Worm (Caenorhabditis elegans) whole organism, L1 larva: ENCODE results near the gene dlc-2.
A peak's percentile ranks its signal among the peaks of the same experiment; 100 is the strongest.

Experiments used
- C16A3.4 ChIP-seq: fragments of 150-350 bp; optimal IDR thresholded peaks from 2 replicates; lab custom pipeline; 2014; ENCODE audit warnings: missing biosample characterization, missing genetic modification characterization
- C34B4.2 ChIP-seq: sonication (generic microtip); optimal IDR thresholded peaks from 2 replicates; lab custom pipeline; 2017; ENCODE audit warnings: mild to moderate bottlenecking, missing genetic modification characterization, missing compliant biosample characterization
- F16B12.6 ChIP-seq: fragments of 150-350 bp; optimal IDR thresholded peaks from 2 replicates; lab custom pipeline; 2014; ENCODE audit warnings: missing biosample characterization, missing genetic modification characterization
- alr-1 ChIP-seq: fragments of 200-800 bp; sonication (Bioruptor generic); optimal IDR thresholded peaks from 2 replicates; lab custom pipeline; 2018; ENCODE audit warnings: borderline replicate concordance, mild to moderate bottlenecking, missing genetic modification characterization, missing compliant biosample characterization
- ceh-8 ChIP-seq: fragments of 200-800 bp; sonication (Bioruptor generic); optimal IDR thresholded peaks from 2 replicates; lab custom pipeline; 2018; ENCODE audit warnings: mild to moderate bottlenecking, missing genetic modification characterization, moderate library complexity, missing compliant biosample characterization
- ceh-82 ChIP-seq, 3 experiments: fragments of 150-350 bp in 1 of 3; sonication (generic microtip) in 2 of 3; optimal IDR thresholded peaks; 2 replicates each; lab custom pipeline; 2014 to 2017; ENCODE audit warnings: missing biosample characterization in 3 of 3, missing genetic modification characterization in 3 of 3
- ceh-90 ChIP-seq: sonication (generic microtip); optimal IDR thresholded peaks from 2 replicates; lab custom pipeline; 2016; ENCODE audit warnings: missing genetic modification characterization, missing compliant biosample characterization
- ces-1 ChIP-seq: fragments of 150-350 bp; optimal IDR thresholded peaks from 2 replicates; lab custom pipeline; 2014; ENCODE audit warnings: missing biosample characterization, missing genetic modification reagents, missing genetic modification characterization
- efl-1 ChIP-seq, 4 experiments: fragments of 150-350 bp; optimal IDR thresholded peaks in 3 of 4; peaks in 1 of 4; 1 replicate in 1 of 4; 2 replicates in 3 of 4; lab custom pipeline; 2014; ENCODE audit warnings: missing biosample characterization in 2 of 4, missing genetic modification characterization in 2 of 4, missing genetic modification reagents in 2 of 4
- egl-13 ChIP-seq: sonication (generic microtip); optimal IDR thresholded peaks from 2 replicates; lab custom pipeline; 2016; ENCODE audit warnings: missing genotype, missing genetic modification reagents, missing genetic modification characterization, missing compliant biosample characterization
- egl-27 ChIP-seq, 2 experiments: fragments of 150-350 bp in 1 of 2; sonication (generic microtip); optimal IDR thresholded peaks; 3 replicates each; lab custom pipeline; 2017 to 2018; ENCODE audit warnings: missing biosample characterization in 2 of 2, missing genetic modification characterization in 2 of 2, missing genetic modification reagents in 2 of 2
- elt-2 ChIP-seq: sonication (generic microtip); optimal IDR thresholded peaks from 2 replicates; lab custom pipeline; 2016; ENCODE audit warnings: missing genetic modification characterization, mild to moderate bottlenecking, inconsistent platforms, missing compliant biosample characterization, missing genetic modification reagents
- elt-3 ChIP-seq, 6 experiments: fragments of 150-350 bp in 1 of 6; sonication (generic microtip); optimal IDR thresholded peaks; 2 replicates each; lab custom pipeline; 2017 to 2018; ENCODE audit warnings: missing biosample characterization in 6 of 6, missing genetic modification characterization in 6 of 6, inconsistent platforms in 1 of 6
- fkh-10 ChIP-seq: sonication (generic microtip); optimal IDR thresholded peaks from 2 replicates; lab custom pipeline; 2017; ENCODE audit warnings: missing biosample characterization, missing genetic modification reagents, missing genetic modification characterization
- fkh-8 ChIP-seq: sonication (generic microtip); optimal IDR thresholded peaks from 2 replicates; lab custom pipeline; 2016; ENCODE audit warnings: mild to moderate bottlenecking, missing genetic modification characterization, missing compliant biosample characterization
- hlh-17 ChIP-seq: fragments of 200-800 bp; sonication (Bioruptor generic); optimal IDR thresholded peaks from 2 replicates; lab custom pipeline; 2018; ENCODE audit warnings: missing genetic modification characterization, mild to moderate bottlenecking, missing compliant biosample characterization, moderate library complexity, borderline replicate concordance
- hlh-4 ChIP-seq: sonication (generic microtip); optimal IDR thresholded peaks from 2 replicates; lab custom pipeline; 2016; ENCODE audit warnings: mild to moderate bottlenecking, missing genetic modification characterization, missing compliant biosample characterization
- irx-1 ChIP-seq: sonication (generic microtip); optimal IDR thresholded peaks from 2 replicates; lab custom pipeline; 2016; ENCODE audit warnings: missing genetic modification characterization, missing compliant biosample characterization
- isw-1 ChIP-seq: fragments of 200-800 bp; sonication (Bioruptor generic); IDR thresholded peaks from 2 replicates; pipeline ENCODE4 v1.3.6; 2022; ENCODE audit warnings: missing genetic modification characterization, missing compliant biosample characterization
- lin-13 ChIP-seq: fragments of 150-350 bp; optimal IDR thresholded peaks from 2 replicates; lab custom pipeline; 2014; ENCODE audit warnings: missing biosample characterization, missing genetic modification reagents, missing genetic modification characterization
- lin-14 ChIP-seq: fragments of 200-800 bp; sonication (Bioruptor generic); optimal IDR thresholded peaks from 2 replicates; lab custom pipeline; 2018; ENCODE audit warnings: mild to moderate bottlenecking, missing genetic modification characterization, moderate library complexity, missing compliant biosample characterization
- lin-35 ChIP-seq, 2 experiments: fragments of 150-350 bp; optimal IDR thresholded peaks; 2 replicates each; lab custom pipeline; 2014; ENCODE audit warnings: missing biosample characterization in 2 of 2, missing genetic modification characterization in 2 of 2, missing genetic modification reagents in 2 of 2
- lin-39 ChIP-seq: fragments of 150-350 bp; optimal IDR thresholded peaks from 2 replicates; lab custom pipeline; 2014; ENCODE audit warnings: missing biosample characterization, missing genetic modification reagents, missing genetic modification characterization
- lsy-2 ChIP-seq, 2 experiments: fragments of 150-350 bp; optimal IDR thresholded peaks; 2 replicates each; lab custom pipeline; 2014; ENCODE audit warnings: missing biosample characterization in 2 of 2, missing genetic modification characterization in 2 of 2
- mdl-1 ChIP-seq, 2 experiments: fragments of 150-350 bp; optimal IDR thresholded peaks; 2 replicates each; lab custom pipeline; 2014 to 2017; ENCODE audit warnings: missing biosample characterization in 2 of 2, missing genetic modification characterization in 2 of 2, inconsistent platforms in 1 of 2
- mep-1 ChIP-seq: fragments of 150-350 bp; optimal IDR thresholded peaks from 2 replicates; lab custom pipeline; 2014; ENCODE audit warnings: missing biosample characterization, missing genetic modification characterization
- nhr-11 ChIP-seq: fragments of 150-350 bp; optimal IDR thresholded peaks from 2 replicates; lab custom pipeline; 2014; ENCODE audit warnings: missing biosample characterization, missing genetic modification characterization
- nhr-12 ChIP-seq: sonication (generic microtip); optimal IDR thresholded peaks from 2 replicates; lab custom pipeline; 2017; ENCODE audit warnings: missing biosample characterization, missing genetic modification characterization
- nhr-237 ChIP-seq: fragments of 150-350 bp; optimal IDR thresholded peaks from 2 replicates; lab custom pipeline; 2014; ENCODE audit warnings: missing biosample characterization, missing genetic modification characterization
- nhr-28 ChIP-seq: fragments of 150-350 bp; optimal IDR thresholded peaks from 2 replicates; lab custom pipeline; 2014; ENCODE audit warnings: missing biosample characterization, missing genetic modification characterization
- nhr-47 ChIP-seq: sonication (generic microtip); optimal IDR thresholded peaks from 2 replicates; lab custom pipeline; 2016; ENCODE audit warnings: mild to moderate bottlenecking, missing genetic modification characterization, moderate library complexity, missing compliant biosample characterization
- nhr-85 ChIP-seq: sonication (generic microtip); peaks from one replicate; lab custom pipeline; 2016; ENCODE audit warnings: missing genetic modification characterization, inconsistent platforms, missing compliant biosample characterization
- nhr-90 ChIP-seq: sonication (generic microtip); optimal IDR thresholded peaks from 2 replicates; lab custom pipeline; 2016; ENCODE audit warnings: mild to moderate bottlenecking, missing genetic modification characterization, missing compliant biosample characterization; ENCODE audit not compliant: poor library complexity
- pax-3 ChIP-seq: fragments of 200-800 bp; sonication (Bioruptor generic); optimal IDR thresholded peaks from 2 replicates; lab custom pipeline; 2018; ENCODE audit warnings: mild to moderate bottlenecking, missing genetic modification characterization, moderate library complexity, missing compliant biosample characterization
- pqm-1 ChIP-seq: sonication (generic microtip); optimal IDR thresholded peaks from 3 replicates; lab custom pipeline; 2017; ENCODE audit warnings: missing biosample characterization, missing genetic modification characterization
- skn-1 ChIP-seq: fragments of 150-350 bp; optimal IDR thresholded peaks from 2 replicates; lab custom pipeline; 2014; ENCODE audit warnings: missing biosample characterization, missing genetic modification characterization
- snu-23 ChIP-seq: sonication (generic microtip); optimal IDR thresholded peaks from 2 replicates; lab custom pipeline; 2016; ENCODE audit warnings: missing genetic modification characterization, missing compliant biosample characterization
- sptf-1 ChIP-seq: fragments of 150-350 bp; optimal IDR thresholded peaks from 2 replicates; lab custom pipeline; 2014; ENCODE audit warnings: missing biosample characterization, missing genetic modification characterization
- sup-37 ChIP-seq: fragments of 200-800 bp; sonication (Bioruptor generic); optimal IDR thresholded peaks from 2 replicates; lab custom pipeline; 2018; ENCODE audit warnings: mild to moderate bottlenecking, missing genetic modification characterization, missing compliant biosample characterization
- tlp-1 ChIP-seq: fragments of 150-350 bp; optimal IDR thresholded peaks from 2 replicates; lab custom pipeline; 2014; ENCODE audit warnings: missing biosample characterization, missing genetic modification characterization
- unc-130 ChIP-seq: fragments of 150-350 bp; optimal IDR thresholded peaks from 2 replicates; lab custom pipeline; 2017; ENCODE audit warnings: missing biosample characterization, missing genetic modification characterization, inconsistent platforms
- unc-98 ChIP-seq: fragments of 200-800 bp; sonication (Bioruptor generic); IDR thresholded peaks from 2 replicates; pipeline ENCODE4 v1.3.6; 2022; ENCODE audit warnings: missing genetic modification characterization, missing compliant biosample characterization
- zag-1 ChIP-seq: fragments of 150-350 bp; optimal IDR thresholded peaks from 2 replicates; lab custom pipeline; 2014; ENCODE audit warnings: missing biosample characterization, missing genetic modification characterization
- zip-4 ChIP-seq: fragments of 200-800 bp; sonication (Bioruptor generic); optimal IDR thresholded peaks from 2 replicates; lab custom pipeline; 2018; ENCODE audit warnings: mild to moderate bottlenecking, missing genetic modification characterization, moderate library complexity, missing compliant biosample characterization

Gene dlc-2

ce11 chrIV:12131308-12132072 is 20.1 kb upstream of the dlc-2 start (continued):
- TF ChIP-seq nhr-90 (tag; lab: Kevin White, UChicago) (no peak), egl-27 (tag; optimal IDR thresholded peaks at IDR 0.05; lab: Kevin White, UChicago) (no peak), nhr-85 (peak; percentile 9), ceh-82 (tag; optimal IDR thresholded peaks at IDR 0.05; lab: Kevin White, UChicago) (no peak), nhr-237 (tag; lab: Kevin White, UChicago) (no peak)
- TF ChIP-seq, all 84 proteins: peak for 4

DNA sequence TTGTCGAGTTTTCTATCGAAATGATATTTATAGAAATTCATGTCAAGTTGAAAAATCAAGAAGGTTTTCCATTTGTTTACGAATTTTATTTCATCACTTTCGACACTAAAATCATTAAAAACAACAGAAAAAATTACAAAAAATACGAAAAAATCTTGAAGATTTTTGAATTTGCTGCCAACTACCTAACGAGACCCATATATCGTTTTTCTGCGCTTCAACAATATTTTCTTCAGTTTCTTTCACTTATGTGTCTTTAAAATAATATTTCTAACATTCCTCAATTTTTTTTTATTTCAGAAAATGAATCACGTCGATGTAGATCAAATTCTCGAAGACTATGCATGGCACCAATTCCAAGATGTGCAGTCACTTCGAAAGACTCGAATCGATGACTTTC is 17.8 kb upstream of the dlc-2 start, which contains the start of gene lin-24:
Gene lin-24, plus strand, starts transcription at position 301 of the 400 bp plus-strand sequence.
- TF ChIP-seq efl-1 (optimal IDR thresholded peaks at IDR 0.05; lab: Kevin White, UChicago): no peak
- TF ChIP-seq efl-1 (GFP tag; optimal IDR thresholded peaks at IDR 0.05 in 1 of 2; lab: Kevin White, UChicago): peak in 1 of 2 experiments; percentile 11
- TF ChIP-seq ces-1 (GFP tag; lab: Kevin White, UChicago): no peak

ce11 chrIV:12128708-12129107 is 17.3 kb upstream of the dlc-2 start:
- TF ChIP-seq sup-37 (no peak), mep-1 (tag; lab: Kevin White, UChicago) (peak; percentile 23), ceh-82 (tag; optimal IDR thresholded peaks at IDR 0.05; lab: Kevin White, UChicago) (no peak), nhr-47 (peak; percentile 16), skn-1 (no peak), nhr-85 (peak; percentile 14), alr-1 (no peak), lin-14 (GFP tag; lab: Kevin White, UChicago) (peak; percentile 23), zip-4 (GFP tag; lab: Kevin White, UChicago) (no peak), lsy-2 (tag; optimal IDR thresholded peaks at IDR 0.05; lab: Kevin White, UChicago) (peak in 1 of 2 experiments; percentile 9)

ce11 chrIV:12127838-12128237 is 16.5 kb upstream of the dlc-2 start:
- no peak for TF ChIP-seq hlh-4 (tag; lab: Kevin White, UChicago)
- no peak for TF ChIP-seq nhr-237 (tag; lab: Kevin White, UChicago)
- TF ChIP-seq egl-27 (tag; optimal IDR thresholded peaks at IDR 0.05; lab: Kevin White, UChicago): no peak
- no peak for TF ChIP-seq elt-3 (tag; optimal IDR thresholded peaks at IDR 0.05; lab: Kevin White, UChicago)
- TF ChIP-seq nhr-12 (tag; lab: Kevin White, UChicago): no peak
- TF ChIP-seq isw-1: no peak
- no peak for TF ChIP-seq sptf-1 (tag; lab: Kevin White, UChicago)
- no peak for TF ChIP-seq unc-130 (tag; lab: Kevin White, UChicago)
- TF ChIP-seq fkh-8 (tag; lab: Kevin White, UChicago): no peak
- no peak for TF ChIP-seq C16A3.4 (tag; lab: Kevin White, UChicago)
- no peak for TF ChIP-seq hlh-17
- TF ChIP-seq ceh-82 (tag; optimal IDR thresholded peaks at IDR 0.05; lab: Kevin White, UChicago): peak in 1 of 3 experiments; percentile 10
- no peak for TF ChIP-seq lin-35 (GFP tag; optimal IDR thresholded peaks at IDR 0.05; lab: Kevin White, UChicago)
- no peak for TF ChIP-seq snu-23 (GFP tag; lab: Kevin White, UChicago)
- TF ChIP-seq zag-1 (tag; lab: Kevin White, UChicago): no peak
- peak in 1 of 2 experiments; percentile 48 for TF ChIP-seq lsy-2 (tag; optimal IDR thresholded peaks at IDR 0.05; lab: Kevin White, UChicago)
- TF ChIP-seq tlp-1: no peak
- TF ChIP-seq irx-1 (tag; lab: Kevin White, UChicago): no peak
- TF ChIP-seq ceh-90 (tag; lab: Kevin White, UChicago): no peak
- no peak for TF ChIP-seq ceh-8 (GFP tag; lab: Kevin White, UChicago)
- TF ChIP-seq elt-2 (tag; lab: Kevin White, UChicago): no peak
- TF ChIP-seq pqm-1: no peak
- no peak for TF ChIP-seq F16B12.6
- no peak for TF ChIP-seq efl-1 (optimal IDR thresholded peaks at IDR 0.05; lab: Kevin White, UChicago)
- TF ChIP-seq efl-1 (GFP tag; optimal IDR thresholded peaks at IDR 0.05 in 1 of 2; lab: Kevin White, UChicago): peak in 1 of 2 experiments; percentile 76
- no peak for TF ChIP-seq nhr-28 (tag; lab: Kevin White, UChicago)
- TF ChIP-seq unc-98 (GFP tag; lab: Robert Waterston, UW): no peak
- TF ChIP-seq pax-3 (tag; lab: Kevin White, UChicago): no peak
- peak; percentile 60 for TF ChIP-seq nhr-85
- no peak for TF ChIP-seq lin-13 (GFP tag; lab: Kevin White, UChicago)
- no peak for TF ChIP-seq C34B4.2 (tag; lab: Kevin White, UChicago)
- TF ChIP-seq mdl-1 (tag; optimal IDR thresholded peaks at IDR 0.05; lab: Kevin White, UChicago): peak in 1 of 2 experiments; percentile 26
- no peak for TF ChIP-seq fkh-10 (GFP tag; lab: Kevin White, UChicago)
- no peak for TF ChIP-seq lin-39 (tag; lab: Kevin White, UChicago)
- TF ChIP-seq nhr-11 (tag; lab: Kevin White, UChicago): no peak
- no peak for TF ChIP-seq egl-13 (tag; lab: Kevin White, UChicago)
